Worm (Caenorhabditis elegans) whole organism, L3 larva: ENCODE measurements around the gene tmd-2.

Experiments
- R02D3.7 ChIP-seq: fragments of 150-350 bp; optimal IDR thresholded peaks from 2 replicates; lab custom pipeline; 2014; ENCODE audit warnings: missing biosample characterization, missing genetic modification characterization
- ZK546.5 ChIP-seq: sonication (generic microtip); optimal IDR thresholded peaks from 2 replicates; lab custom pipeline; 2017; ENCODE audit warnings: missing biosample characterization, missing genetic modification characterization
- ama-1 ChIP-seq: fragments of 150-350 bp; optimal IDR thresholded peaks from 2 replicates; lab custom pipeline; 2018
- fos-1 ChIP-seq: fragments of 150-350 bp; optimal IDR thresholded peaks from 2 replicates; lab custom pipeline; 2014; ENCODE audit warnings: missing biosample characterization, missing genetic modification characterization
- nhr-76 ChIP-seq: fragments of 150-350 bp; sonication (generic microtip); optimal IDR thresholded peaks from 5 replicates; lab custom pipeline; 2014; ENCODE audit warnings: missing biosample characterization, missing genetic modification characterization
- unc-62 ChIP-seq: fragments of 150-350 bp; sonication (generic microtip); optimal IDR thresholded peaks from 4 replicates; lab custom pipeline; 2014; ENCODE audit warnings: missing biosample characterization, missing genetic modification reagents, missing genetic modification characterization
- zag-1 ChIP-seq: fragments of 150-350 bp; optimal IDR thresholded peaks from 2 replicates; lab custom pipeline; 2014; ENCODE audit warnings: missing biosample characterization, missing genetic modification characterization

ce11 chrV:8307013-8307412, 27.4 kb upstream of the tmd-2 start:
- TF ChIP-seq R02D3.7 (tag; lab: Kevin White, UChicago) (no peak), ama-1 (lab: Kevin White, UChicago) (no peak), zag-1 (tag; lab: Kevin White, UChicago) (no peak), fos-1 (tag; lab: Kevin White, UChicago) (no peak), ZK546.5 (no peak), nhr-76 (tag; lab: Kevin White, UChicago) (no peak), unc-62 (no peak)
